Fruit fly (Drosophila melanogaster) ovary, adult (tissue): ENCODE results near the gene Pex10.

Experiments used
- CG17801 ChIP-seq: fragments of 200-800 bp; optimal IDR thresholded peaks from 2 replicates; lab custom pipeline; 2019; ENCODE audit warnings: missing biosample characterization, mild to moderate bottlenecking, missing genetic modification characterization, moderate library complexity; ENCODE audit not compliant: partially characterized antibody

The Pex10 gene

DNA sequence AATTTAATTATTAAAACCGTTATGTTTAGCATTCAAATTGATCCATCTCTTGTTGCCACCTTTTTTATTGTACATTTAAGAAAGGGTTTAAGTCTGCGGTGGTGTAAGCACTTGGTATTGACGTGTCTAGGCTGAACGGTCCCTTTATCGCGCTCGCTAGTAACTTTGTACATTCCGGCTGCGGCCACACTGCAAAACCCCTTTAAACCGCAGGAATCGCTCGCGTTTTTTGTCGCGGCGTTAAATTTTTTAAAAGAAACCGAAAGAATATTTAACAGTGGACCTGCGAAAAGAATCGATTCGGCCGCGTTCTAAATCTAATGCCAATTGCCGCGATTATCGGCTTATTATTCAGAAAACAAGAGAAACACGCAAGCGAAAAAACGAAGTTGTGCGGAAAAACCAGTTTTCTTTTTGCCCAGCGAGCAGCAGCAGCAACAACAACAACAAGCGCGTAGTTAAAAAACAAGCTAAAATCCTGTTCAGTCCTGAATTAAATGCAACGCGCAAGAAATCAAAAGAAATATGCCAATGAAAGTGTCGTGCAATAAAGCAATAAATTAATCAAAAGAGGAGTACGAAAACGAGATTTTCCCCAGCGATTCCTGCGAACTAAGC is 18.6 kb downstream of the Pex10 start, which contains the start of gene CG13917:
Gene CG13917 (plus strand): TSS at position 211 of the 618 bp plus-strand sequence.
- peak; percentile 33 for TF ChIP-seq CG17801 (GFP tag; lab: Kevin White, UChicago)

DNA sequence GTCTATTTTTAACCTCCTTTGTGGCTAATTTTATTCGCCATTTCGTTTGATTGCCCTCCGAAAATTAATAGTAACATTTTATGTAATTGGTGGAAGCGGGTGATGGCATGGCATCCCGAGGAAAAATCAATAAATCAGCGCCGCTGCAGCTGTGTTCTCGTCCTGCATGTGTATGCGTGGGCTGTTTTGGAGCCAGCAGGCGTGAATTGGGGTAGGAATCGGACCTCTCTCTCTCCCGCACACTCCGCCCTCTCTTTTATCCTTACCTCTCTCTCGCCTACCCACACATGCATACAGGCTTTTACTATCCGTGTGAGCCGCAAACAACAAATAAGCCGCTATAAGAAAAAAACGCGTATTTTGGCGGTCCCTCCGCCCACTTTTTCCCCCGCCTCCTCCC is 19.3 kb downstream of the Pex10 start:
- no peak for TF ChIP-seq CG17801 (GFP tag; lab: Kevin White, UChicago)

DNA sequence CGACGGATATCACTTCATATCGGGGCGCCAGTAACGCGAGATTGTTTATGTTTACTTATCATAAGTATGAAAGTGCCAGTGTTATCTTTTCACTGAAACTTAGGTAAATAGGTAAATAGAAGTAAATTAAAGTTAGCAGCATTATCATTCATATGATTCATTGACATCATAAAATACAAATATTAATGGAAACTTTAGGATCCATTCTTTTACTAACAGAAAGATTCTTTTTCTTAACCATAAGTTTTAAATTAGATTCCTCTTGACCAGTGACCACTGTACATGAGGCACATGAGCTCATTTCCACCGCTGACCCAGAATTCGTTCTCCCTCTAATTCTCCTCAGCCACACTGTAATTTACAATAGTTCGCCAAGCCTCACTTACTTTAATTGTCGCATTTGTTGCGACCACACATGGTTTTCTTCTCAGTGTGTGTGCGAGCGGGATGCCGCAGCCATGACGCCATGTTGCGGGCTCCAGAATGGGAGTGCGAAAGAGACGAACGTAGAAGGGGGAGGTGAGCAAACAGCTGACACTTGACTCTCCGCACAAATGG is 20.4 kb downstream of the Pex10 start:
- no peak for TF ChIP-seq CG17801 (GFP tag; lab: Kevin White, UChicago)

DNA sequence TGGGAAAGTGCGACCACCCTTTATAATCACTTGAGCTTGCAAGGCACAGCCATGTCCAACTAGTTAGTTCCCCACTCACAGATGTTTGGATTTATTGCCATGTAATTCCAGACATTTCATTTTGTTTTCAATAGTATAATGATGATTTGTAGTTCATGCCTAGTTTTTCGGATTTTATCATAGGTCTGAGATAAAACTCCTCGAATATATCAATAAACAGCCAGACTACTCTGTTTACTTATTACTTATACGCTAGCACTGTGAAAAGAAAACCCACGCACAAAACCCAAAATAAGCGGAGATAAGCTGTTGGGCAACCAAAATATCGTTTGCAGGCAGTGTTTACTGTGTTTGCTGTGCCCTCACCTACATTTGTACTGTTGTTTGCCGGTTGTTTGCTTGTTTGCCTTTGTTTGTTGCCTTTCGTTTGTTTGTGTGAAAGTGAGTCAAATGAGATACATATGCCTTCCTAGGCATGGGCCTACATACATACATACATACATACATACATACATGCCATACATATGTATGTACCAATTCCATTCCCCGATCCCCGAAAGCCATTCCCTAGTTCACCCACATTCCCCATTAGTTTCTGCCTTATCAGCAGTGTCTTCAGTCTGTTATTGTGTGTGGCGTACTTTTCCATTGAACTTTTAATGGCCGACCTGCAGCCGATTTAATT is 21.3 kb downstream of the Pex10 start:
- no peak for TF ChIP-seq CG17801 (GFP tag; lab: Kevin White, UChicago)

DNA sequence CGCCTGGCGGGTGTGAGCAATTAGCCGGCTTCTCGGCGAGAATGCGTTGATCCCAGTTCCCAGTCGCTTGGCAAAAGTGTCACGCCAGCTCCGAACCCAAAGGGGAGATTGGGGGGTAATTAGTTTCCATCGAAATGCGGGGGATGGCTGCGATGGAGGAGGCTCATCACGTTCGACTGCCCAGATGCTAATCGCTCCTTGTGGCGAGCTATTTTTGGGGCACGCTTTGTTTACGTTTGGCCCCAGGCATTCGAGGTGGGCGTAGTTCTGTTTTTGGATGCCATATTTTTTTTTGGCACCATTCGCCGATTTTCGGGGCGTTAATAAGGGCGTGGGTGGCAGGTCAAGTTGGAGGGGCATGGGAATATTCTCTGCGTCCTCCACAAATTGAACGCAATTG is 22.2 kb downstream of the Pex10 start:
- TF ChIP-seq CG17801 (GFP tag; lab: Kevin White, UChicago), result no peak

DNA sequence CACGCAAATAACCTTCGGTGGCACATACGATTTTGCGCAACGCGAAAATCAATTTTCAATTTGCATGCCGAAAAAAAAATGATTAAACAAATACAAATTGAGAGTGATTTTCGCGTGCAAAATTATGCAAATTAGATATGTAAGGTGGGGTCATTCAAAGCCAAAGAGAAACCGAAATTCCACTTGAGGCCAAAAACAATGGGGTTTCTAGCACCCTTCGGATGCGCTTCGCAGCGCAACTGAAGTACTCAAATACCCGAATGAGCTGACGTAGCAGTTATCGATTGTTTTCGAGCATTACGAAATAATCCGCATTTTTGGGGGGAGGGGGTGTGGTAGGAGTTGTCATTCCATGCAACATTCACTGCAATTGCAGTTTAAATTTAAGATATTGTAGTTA is 22.8 kb downstream of the Pex10 start:
- TF ChIP-seq CG17801 (GFP tag; lab: Kevin White, UChicago), result no peak

DNA sequence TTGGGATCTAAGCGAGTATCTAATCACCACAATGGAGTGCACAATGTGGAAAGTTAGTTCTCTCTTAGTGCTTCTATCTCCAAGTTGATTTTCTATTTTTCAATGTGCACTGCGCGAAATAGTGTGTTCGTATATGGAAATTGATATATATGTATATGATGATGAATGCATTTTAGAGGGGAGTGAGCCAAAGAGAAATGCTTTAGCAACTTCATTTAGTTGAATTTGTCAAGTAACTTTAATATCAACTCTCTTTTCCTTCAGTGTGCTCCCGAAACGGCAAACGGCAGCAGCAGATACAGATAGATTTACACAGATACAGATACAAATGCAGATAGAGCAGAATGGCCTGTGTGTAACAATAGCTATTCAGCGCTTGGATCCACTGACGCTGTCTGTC is 26.0 kb downstream of the Pex10 start:
- no peak for TF ChIP-seq CG17801 (GFP tag; lab: Kevin White, UChicago)

DNA sequence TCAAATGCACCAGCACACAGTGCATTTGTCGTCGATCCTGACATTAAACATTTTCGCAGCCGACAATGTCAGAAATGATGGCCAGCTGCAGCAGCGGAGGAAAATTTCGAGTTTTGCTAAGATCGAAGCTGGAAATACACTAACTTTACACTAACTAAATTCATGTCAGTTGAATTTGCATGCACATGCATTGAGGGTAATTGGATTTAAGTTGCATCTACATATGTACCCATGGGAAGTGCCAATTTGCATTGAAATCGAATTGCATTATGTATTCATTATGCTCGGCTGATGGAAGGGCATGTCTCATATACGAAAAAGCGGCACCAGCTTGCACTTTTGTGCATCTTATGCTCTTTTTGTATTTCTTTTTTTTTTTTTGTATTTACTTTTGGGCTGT is 26.8 kb downstream of the Pex10 start:
- TF ChIP-seq CG17801 (GFP tag; lab: Kevin White, UChicago), result peak; percentile 85

DNA sequence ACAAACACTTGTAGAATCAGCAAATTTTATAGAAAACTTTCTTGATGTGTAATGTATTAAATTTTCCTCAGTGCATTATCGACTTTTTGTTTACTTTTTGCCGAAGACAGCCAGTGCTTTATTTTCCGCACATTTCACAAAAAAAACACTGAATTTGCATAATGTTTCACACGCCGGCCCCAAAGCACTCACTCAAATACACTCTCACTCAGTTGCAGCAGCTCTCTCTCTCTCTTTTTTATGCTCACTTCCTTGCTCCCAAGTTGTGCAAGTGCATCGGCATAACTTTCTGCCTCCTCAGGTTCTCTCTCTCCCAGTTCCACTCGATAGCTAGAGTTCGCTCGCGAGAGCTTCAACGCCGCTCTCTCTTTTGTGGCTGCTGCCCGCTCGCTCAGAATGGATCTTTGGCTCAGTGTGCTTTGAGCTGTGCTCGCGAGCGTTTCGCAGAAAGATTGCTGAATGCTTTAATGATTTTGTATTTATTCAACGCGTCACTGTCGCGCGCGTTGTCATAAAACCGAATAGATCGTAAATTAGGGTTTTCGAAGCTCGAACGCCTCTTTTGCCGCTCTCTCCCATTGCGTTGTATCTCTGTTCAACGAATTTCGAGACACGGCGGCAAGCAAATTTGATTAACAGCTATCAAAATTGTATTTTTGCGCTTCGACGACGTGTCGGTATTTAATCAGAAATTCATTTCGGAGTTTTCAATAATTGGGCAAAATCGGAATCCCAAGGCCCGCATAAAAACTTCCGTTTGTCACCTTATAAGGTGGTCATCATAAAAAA is 28.4 kb downstream of the Pex10 start:
- peak; percentile 67 for TF ChIP-seq CG17801 (GFP tag; lab: Kevin White, UChicago)

DNA sequence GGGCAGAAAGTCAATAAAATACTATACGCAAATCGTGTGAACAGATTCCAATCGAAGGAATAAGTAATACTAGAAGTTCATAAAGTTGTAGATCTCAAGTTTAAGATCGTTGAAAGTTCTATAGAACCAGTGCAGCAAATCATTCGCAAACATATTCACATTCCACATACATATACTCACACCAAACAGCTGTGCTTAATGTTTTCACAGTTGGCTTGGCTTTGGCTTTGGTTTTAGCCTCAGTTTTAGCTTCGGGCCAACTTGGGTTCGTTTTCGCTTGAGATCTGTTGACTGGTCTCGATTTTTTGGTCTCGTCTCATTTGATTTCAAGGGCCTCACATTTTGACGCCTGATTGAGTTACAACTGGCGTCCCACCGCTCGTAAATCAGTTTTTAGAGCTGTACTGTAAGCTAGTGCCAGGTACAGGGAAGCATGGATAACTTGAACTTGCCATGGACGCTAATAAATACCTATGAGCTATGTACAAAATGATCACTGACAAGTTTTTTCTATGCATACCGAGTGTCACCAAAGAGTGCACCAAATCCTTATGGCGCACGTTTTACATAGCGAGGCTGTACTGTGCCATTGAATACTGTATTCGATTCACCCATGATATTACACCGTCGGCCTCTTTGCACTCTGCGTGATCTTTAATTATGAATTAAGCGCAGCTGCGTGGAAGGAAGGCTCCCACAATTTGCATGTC is 29.3 kb downstream of the Pex10 start:
- peak; percentile 80 for TF ChIP-seq CG17801 (GFP tag; lab: Kevin White, UChicago)

DNA sequence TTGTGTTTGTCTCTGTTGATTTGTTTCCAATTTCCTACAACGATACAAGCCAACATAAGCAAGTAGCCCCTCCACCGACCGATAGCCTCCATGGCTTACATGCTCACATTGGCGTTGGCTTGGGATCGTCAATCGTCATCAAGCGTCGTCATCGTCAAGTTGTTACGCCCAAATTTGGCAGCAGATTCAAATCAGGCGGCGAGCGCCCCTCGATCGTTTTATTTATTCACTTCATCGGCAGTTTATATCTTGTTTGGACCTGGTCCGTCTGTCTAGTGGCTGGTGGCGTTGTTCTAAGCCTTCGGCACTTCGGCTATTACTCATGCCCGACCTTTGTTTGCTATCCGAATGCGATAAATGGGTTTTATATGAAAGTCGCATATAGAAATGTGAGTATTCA is 32.2 kb downstream of the Pex10 start:
- TF ChIP-seq CG17801 (GFP tag; lab: Kevin White, UChicago), result no peak

DNA sequence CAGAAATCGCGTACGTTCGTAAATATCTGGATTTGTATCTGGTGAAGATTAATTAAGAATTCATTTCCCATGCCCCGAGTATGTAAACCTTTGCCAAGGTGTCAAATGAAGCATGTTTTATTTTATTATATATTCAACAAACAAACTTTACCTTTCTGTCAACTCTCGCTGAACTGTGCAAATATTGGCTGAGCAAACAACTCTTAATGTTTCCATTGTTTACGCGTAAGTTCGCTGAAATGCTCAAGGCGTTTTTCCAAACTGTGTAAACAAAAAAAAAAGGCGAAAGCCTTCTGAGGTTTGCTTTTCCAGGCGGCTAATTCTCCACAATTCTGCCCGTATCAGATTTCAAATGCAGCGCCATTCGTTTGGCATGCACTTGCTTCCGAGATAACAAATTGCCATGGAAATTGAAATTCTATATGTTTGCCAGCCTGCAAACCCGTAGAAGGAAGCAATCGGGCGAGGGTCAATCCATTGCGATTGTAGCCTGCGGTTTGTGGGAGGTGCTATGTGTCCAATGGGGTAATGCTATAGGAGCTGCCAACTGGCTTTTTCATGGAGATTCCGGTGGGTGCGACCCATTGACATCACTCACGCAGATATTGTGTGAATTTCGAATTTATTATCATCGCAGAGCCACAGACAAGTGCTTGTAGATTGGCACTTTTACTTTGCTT is 33.8 kb downstream of the Pex10 start:
- no peak for TF ChIP-seq CG17801 (GFP tag; lab: Kevin White, UChicago)

DNA sequence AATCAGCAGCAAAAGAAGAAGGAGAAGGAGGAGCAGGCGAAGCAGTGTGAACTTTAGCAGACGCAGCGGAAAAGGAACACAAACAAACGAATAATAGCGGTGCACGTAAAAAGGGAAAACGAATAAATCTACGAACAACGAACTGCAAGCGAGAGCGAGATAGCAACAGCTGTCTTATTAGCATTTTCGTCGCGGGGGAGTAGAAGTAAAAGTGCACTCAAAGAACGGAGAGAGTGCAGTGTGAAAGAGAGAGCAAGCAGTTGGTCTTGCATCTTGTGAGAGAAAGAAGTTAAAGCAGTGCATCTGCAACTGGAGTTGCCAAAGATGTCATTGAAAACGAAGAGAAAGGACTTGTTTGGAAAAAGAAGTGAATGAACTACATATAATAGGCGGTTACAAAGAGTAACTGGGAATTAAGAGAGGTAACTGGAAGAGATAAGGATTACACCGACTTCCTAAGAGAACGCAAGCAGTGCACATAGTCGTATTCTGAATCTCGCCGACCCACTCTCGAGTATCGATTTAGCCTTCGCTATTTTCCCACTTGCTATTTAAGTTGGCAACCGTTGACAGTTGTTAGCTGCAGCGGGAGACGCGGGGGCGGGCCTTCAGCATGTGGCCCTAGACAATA is 34.9 kb downstream of the Pex10 start:
- TF ChIP-seq CG17801 (GFP tag; lab: Kevin White, UChicago), result peak; percentile 40
